Fruit fly (Drosophila melanogaster) whole organism, embryonic: ENCODE data around the gene CG34288.

ENCODE experiments used
- Atf6 ChIP-seq: fragments of 200-800 bp; sonication (Bioruptor generic); IDR thresholded peaks from 2 replicates; pipeline ENCODE4 v1.3.6; 2022; ENCODE audit warnings: missing biosample characterization, missing genetic modification characterization
- CG10565 ChIP-seq: fragments of 200-800 bp; sonication (Bioruptor generic); optimal IDR thresholded peaks from 3 replicates; lab custom pipeline; 2016; ENCODE audit warnings: missing biosample characterization, mild to moderate bottlenecking, missing genetic modification characterization
- CG10959 ChIP-seq: fragments of 200-800 bp; sonication (Bioruptor generic); IDR thresholded peaks from 2 replicates; pipeline ENCODE4 v1.3.6; 2022; ENCODE audit warnings: missing biosample characterization, missing genetic modification characterization
- CG11093 ChIP-seq: fragments of 200-800 bp; sonication (Bioruptor generic); IDR thresholded peaks from 3 replicates; pipeline ENCODE4 v1.3.6; 2022; ENCODE audit warnings: missing biosample characterization, missing genetic modification characterization
- CG11695 ChIP-seq: fragments of 200-800 bp; sonication (Bioruptor generic); IDR thresholded peaks from 3 replicates; pipeline ENCODE4 v1.3.6; 2022; ENCODE audit warnings: missing biosample characterization, missing genetic modification characterization
- CG12744 ChIP-seq: fragments of 200-800 bp; sonication (Bioruptor generic); optimal IDR thresholded peaks from 2 replicates; lab custom pipeline; 2016; ENCODE audit warnings: missing biosample characterization, missing genetic modification characterization
- CG18619 ChIP-seq: fragments of 200-800 bp; sonication (Bioruptor generic); optimal IDR thresholded peaks from 3 replicates; lab custom pipeline; 2017; ENCODE audit warnings: missing biosample characterization, mild to moderate bottlenecking, missing genetic modification characterization
- CG2712 ChIP-seq: fragments of 200-800 bp; optimal IDR thresholded peaks from 3 replicates; lab custom pipeline; 2019; ENCODE audit warnings: missing biosample characterization, mild to moderate bottlenecking, missing genetic modification characterization, moderate library complexity
- CG30431 ChIP-seq: fragments of 200-800 bp; sonication (Bioruptor generic); optimal IDR thresholded peaks from 2 replicates; lab custom pipeline; 2017; ENCODE audit warnings: missing biosample characterization, missing genetic modification characterization
- CG33213 ChIP-seq: fragments of 200-800 bp; sonication (Bioruptor generic); optimal IDR thresholded peaks from 3 replicates; lab custom pipeline; 2016; ENCODE audit warnings: missing biosample characterization, missing genetic modification characterization
- CG34376 ChIP-seq: fragments of 200-800 bp; sonication (Bioruptor generic); optimal IDR thresholded peaks from 2 replicates; lab custom pipeline; 2018; ENCODE audit warnings: missing biosample characterization, mild to moderate bottlenecking, missing genetic modification characterization
- CG4854 ChIP-seq: fragments of 200-800 bp; sonication (Bioruptor generic); optimal IDR thresholded peaks from 2 replicates; lab custom pipeline; 2016; ENCODE audit warnings: missing biosample characterization, missing genetic modification characterization, inconsistent platforms
- CG9215 ChIP-seq: fragments of 200-800 bp; sonication (Bioruptor generic); IDR thresholded peaks from 2 replicates; pipeline ENCODE4 v1.3.6; 2022; ENCODE audit warnings: missing biosample characterization, missing genetic modification characterization
- CG9609 ChIP-seq: fragments of 200-800 bp; sonication (Bioruptor generic); optimal IDR thresholded peaks from 3 replicates; lab custom pipeline; 2016; ENCODE audit warnings: missing biosample characterization, missing genetic modification characterization
- CG9932 ChIP-seq: fragments of 200-800 bp; sonication (Bioruptor generic); IDR thresholded peaks from 2 replicates; pipeline ENCODE4 v1.3.6; 2022; ENCODE audit warnings: missing biosample characterization, missing genetic modification characterization
- Camta ChIP-seq: fragments of 200-800 bp; sonication (Bioruptor generic); optimal IDR thresholded peaks from 2 replicates; lab custom pipeline; 2016; ENCODE audit warnings: missing biosample characterization, missing genetic modification characterization
- Dad ChIP-seq: fragments of 200-800 bp; sonication (Bioruptor generic); optimal IDR thresholded peaks from 3 replicates; lab custom pipeline; 2016; ENCODE audit warnings: missing biosample characterization, missing genetic modification characterization
- Deaf1 ChIP-seq: fragments of 200-800 bp; optimal IDR thresholded peaks from 3 replicates; lab custom pipeline; 2019; ENCODE audit warnings: missing biosample characterization, mild to moderate bottlenecking, missing genetic modification characterization, moderate library complexity
- E2f2 ChIP-seq: fragments of 200-800 bp; sonication (Bioruptor generic); IDR thresholded peaks from 2 replicates; pipeline ENCODE4 v1.3.6; 2022; ENCODE audit warnings: missing biosample characterization, missing genetic modification characterization
- ERR ChIP-seq: fragments of 200-800 bp; sonication (Bioruptor generic); optimal IDR thresholded peaks from 2 replicates; lab custom pipeline; 2016; ENCODE audit warnings: missing biosample characterization, missing genetic modification characterization
- Fer1 ChIP-seq: fragments of 200-800 bp; sonication (Bioruptor generic); optimal IDR thresholded peaks from 2 replicates; lab custom pipeline; 2017; ENCODE audit warnings: missing biosample characterization, mild to moderate bottlenecking, missing genetic modification characterization
- HLH3B ChIP-seq: fragments of 200-800 bp; sonication (Bioruptor generic); IDR thresholded peaks from 2 replicates; pipeline ENCODE4 v1.3.6; 2022; ENCODE audit warnings: missing biosample characterization, missing genetic modification characterization
- Hmx ChIP-seq: fragments of 200-800 bp; sonication (Bioruptor generic); optimal IDR thresholded peaks from 2 replicates; lab custom pipeline; 2016; ENCODE audit warnings: missing biosample characterization, missing genetic modification characterization
- MBD-R2 ChIP-seq: fragments of 200-800 bp; sonication (Bioruptor generic); IDR thresholded peaks from 2 replicates; pipeline ENCODE4 v1.3.6; 2022; ENCODE audit warnings: missing biosample characterization, missing genetic modification characterization
- Opbp ChIP-seq: fragments of 200-800 bp; sonication (Bioruptor generic); IDR thresholded peaks from 3 replicates; pipeline ENCODE4 v1.3.6; 2022; ENCODE audit warnings: missing biosample characterization, missing genetic modification characterization; ENCODE audit not compliant: partially characterized antibody
- Ravus ChIP-seq: fragments of 200-800 bp; sonication (Bioruptor generic); IDR thresholded peaks from 2 replicates; pipeline ENCODE4 v1.3.6; 2022; ENCODE audit warnings: missing biosample characterization, missing genetic modification characterization
- Rx ChIP-seq: fragments of 200-800 bp; sonication (Bioruptor generic); IDR thresholded peaks from 2 replicates; pipeline ENCODE4 v1.3.6; 2022; ENCODE audit warnings: missing biosample characterization, missing genetic modification characterization
- Xbp1 ChIP-seq: fragments of 200-800 bp; sonication (Bioruptor generic); optimal IDR thresholded peaks from 3 replicates; lab custom pipeline; 2016; ENCODE audit warnings: missing biosample characterization, mild to moderate bottlenecking, missing genetic modification characterization
- Xrp1 ChIP-seq: fragments of 200-800 bp; sonication (Bioruptor generic); IDR thresholded peaks from 2 replicates; pipeline ENCODE4 v1.3.6; 2022; ENCODE audit warnings: missing biosample characterization, missing genetic modification characterization
- ara ChIP-seq: fragments of 200-800 bp; sonication (Bioruptor generic); IDR thresholded peaks from 2 replicates; pipeline ENCODE4 v1.3.6; 2022; ENCODE audit warnings: missing biosample characterization, missing genetic modification characterization
- cad ChIP-seq: fragments of >200 bp; optimal IDR thresholded peaks from 2 replicates; lab custom pipeline; 2017; ENCODE audit warnings: missing biosample characterization, missing genetic modification characterization
- chif ChIP-seq, 2 experiments: fragments of 200-800 bp; sonication (Bioruptor generic); optimal IDR thresholded peaks; 3 replicates each; lab custom pipeline; 2016; ENCODE audit warnings: missing biosample characterization in 2 of 2, missing genetic modification characterization in 2 of 2
- chinmo ChIP-seq: fragments of 200-800 bp; sonication (Bioruptor generic); IDR thresholded peaks from 4 replicates; pipeline ENCODE4 v1.3.6; 2022; ENCODE audit warnings: missing biosample characterization, missing genetic modification characterization; ENCODE audit not compliant: partially characterized antibody
- crol ChIP-seq: fragments of 200-800 bp; sonication (Bioruptor generic); IDR thresholded peaks from 2 replicates; pipeline ENCODE4 v1.3.6; 2022; ENCODE audit warnings: missing biosample characterization, missing genetic modification characterization
- cwo ChIP-seq: fragments of 200-800 bp; sonication (Bioruptor generic); optimal IDR thresholded peaks from 3 replicates; lab custom pipeline; 2017; ENCODE audit warnings: missing biosample characterization, missing genetic modification characterization, mild to moderate bottlenecking, moderate library complexity, missing genetic modification reagents
- dm ChIP-seq: fragments of 200-800 bp; sonication (Bioruptor generic); optimal IDR thresholded peaks from 3 replicates; lab custom pipeline; 2016; ENCODE audit warnings: missing biosample characterization, missing genetic modification characterization
- dmrt99B ChIP-seq: fragments of 200-800 bp; sonication (Bioruptor generic); optimal IDR thresholded peaks from 2 replicates; lab custom pipeline; 2018; ENCODE audit warnings: missing biosample characterization, mild to moderate bottlenecking, missing genetic modification characterization, moderate library complexity
- fd64A ChIP-seq: fragments of 200-800 bp; sonication (Bioruptor generic); optimal IDR thresholded peaks from 3 replicates; lab custom pipeline; 2018; ENCODE audit warnings: missing biosample characterization, mild to moderate bottlenecking, missing genetic modification characterization
- hbn ChIP-seq: fragments of 200-800 bp; sonication (Bioruptor generic); IDR thresholded peaks from 2 replicates; pipeline ENCODE4 v1.3.6; 2022; ENCODE audit warnings: missing biosample characterization, missing genetic modification characterization; ENCODE audit not compliant: partially characterized antibody
- insv ChIP-seq, 2 experiments: fragments of 200-800 bp; sonication (Bioruptor generic); optimal IDR thresholded peaks; 3 replicates each; lab custom pipeline; 2016 to 2018; ENCODE audit warnings: missing biosample characterization in 2 of 2, missing genetic modification characterization in 2 of 2
- lab ChIP-seq: fragments of 200-800 bp; sonication (Bioruptor generic); optimal IDR thresholded peaks from 3 replicates; lab custom pipeline; 2017; ENCODE audit warnings: missing biosample characterization, missing genetic modification characterization, mild to moderate bottlenecking, moderate library complexity, missing genetic modification reagents
- luna ChIP-seq: fragments of 200-800 bp; sonication (Bioruptor generic); optimal IDR thresholded peaks from 2 replicates; lab custom pipeline; 2016; ENCODE audit warnings: missing biosample characterization, missing genetic modification characterization
- nmo ChIP-seq: fragments of 200-800 bp; sonication (Bioruptor generic); optimal IDR thresholded peaks from 2 replicates; lab custom pipeline; 2018; ENCODE audit warnings: missing biosample characterization, mild to moderate bottlenecking, missing genetic modification characterization, moderate library complexity
- p53 ChIP-seq: fragments of 200-800 bp; sonication (Bioruptor generic); optimal IDR thresholded peaks from 2 replicates; lab custom pipeline; 2016; ENCODE audit warnings: missing biosample characterization, missing genetic modification characterization
- peb ChIP-seq: fragments of 200-800 bp; sonication (Bioruptor generic); IDR thresholded peaks from 2 replicates; pipeline ENCODE4 v1.3.6; 2022; ENCODE audit warnings: missing biosample characterization, missing genetic modification characterization
- ranshi ChIP-seq: fragments of 200-800 bp; sonication (Bioruptor generic); IDR thresholded peaks from 2 replicates; pipeline ENCODE4 v1.3.6; 2022; ENCODE audit warnings: missing biosample characterization, missing genetic modification characterization
- rib ChIP-seq: fragments of 200-800 bp; sonication (Bioruptor generic); IDR thresholded peaks from 2 replicates; pipeline ENCODE4 v1.3.6; 2022; ENCODE audit warnings: missing biosample characterization, missing genetic modification characterization
- sr ChIP-seq: fragments of 200-800 bp; sonication (Bioruptor generic); IDR thresholded peaks from 3 replicates; pipeline ENCODE4 v1.3.6; 2022; ENCODE audit warnings: missing biosample characterization, missing genetic modification characterization
- tin ChIP-seq: fragments of 200-800 bp; sonication (Bioruptor generic); optimal IDR thresholded peaks from 3 replicates; lab custom pipeline; 2016; ENCODE audit warnings: missing biosample characterization, missing genetic modification characterization
- tna ChIP-seq: fragments of 200-800 bp; sonication (Bioruptor generic); IDR thresholded peaks from 2 replicates; pipeline ENCODE4 v1.3.6; 2022; ENCODE audit warnings: missing biosample characterization, missing genetic modification characterization; ENCODE audit not compliant: partially characterized antibody
- wek ChIP-seq: fragments of 200-800 bp; sonication (Bioruptor generic); optimal IDR thresholded peaks from 3 replicates; lab custom pipeline; 2018; ENCODE audit warnings: missing biosample characterization, mild to moderate bottlenecking, missing genetic modification characterization, moderate library complexity

Gene CG34288

DNA sequence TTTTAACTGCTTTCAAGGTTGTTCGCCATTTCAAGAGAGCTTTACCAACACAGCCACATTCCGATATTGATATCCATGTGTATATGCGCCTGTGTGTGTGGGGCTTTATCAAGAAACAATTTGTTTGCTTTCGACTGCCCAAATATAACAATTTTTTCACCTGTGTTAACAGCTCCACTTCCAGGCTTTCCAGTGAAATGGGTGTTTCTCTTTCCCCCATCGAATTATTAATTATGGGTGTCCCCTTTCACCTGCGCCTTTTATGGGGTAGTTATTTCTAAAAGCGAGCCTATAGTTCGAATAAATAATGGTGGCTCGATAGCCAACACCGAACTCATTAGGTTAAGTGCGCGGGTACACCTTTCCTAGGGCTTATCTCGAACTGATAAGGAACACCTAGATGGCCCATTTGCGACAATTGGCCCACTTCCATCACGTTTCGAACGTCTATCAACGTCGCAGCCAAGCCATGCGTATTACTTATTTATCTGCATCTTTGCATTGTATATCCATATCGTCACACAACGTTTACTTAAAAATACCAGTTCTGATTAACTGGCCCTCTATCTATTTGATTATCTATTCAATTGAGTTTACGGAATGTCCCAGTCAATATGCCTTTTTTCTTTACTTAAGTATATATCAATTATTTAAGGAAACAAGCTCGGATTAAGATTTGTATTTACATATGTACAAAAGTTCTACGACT is 35.0 kb downstream of the CG34288 start (continued):
- TF ChIP-seq Deaf1 (no peak), ERR (GFP tag; lab: Kevin White, UChicago) (no peak), CG4854 (peak; percentile 1), luna (GFP tag; lab: Kevin White, UChicago) (no peak), cwo (GFP tag; lab: Kevin White, UChicago) (peak; percentile 59), sr (GFP tag; lab: Robert Waterston, UW) (no peak), CG9215 (GFP tag; lab: Robert Waterston, UW) (no peak), Atf6 (GFP tag; lab: Robert Waterston, UW) (0 out of 2 replicates have a peak, but pooled peaks have one; percentile 8), CG34376 (GFP tag; lab: Kevin White, UChicago) (peak; percentile 53), dm (GFP tag; lab: Kevin White, UChicago) (no peak), wek (GFP tag; lab: Kevin White, UChicago) (no peak), dmrt99B (tag; lab: Kevin White, UChicago) (no peak), CG30431 (GFP tag; lab: Kevin White, UChicago) (no peak), chinmo (GFP tag; lab: Robert Waterston, UW) (peak; percentile 52; the same call in 1 of the 4 replicates), CG9932 (GFP tag; lab: Robert Waterston, UW) (peak; percentile 19; the same call in 1 of the 2 replicates), peb (GFP tag; lab: Robert Waterston, UW) (no peak), CG10959 (GFP tag; lab: Robert Waterston, UW) (no peak), CG11695 (no peak), cad (no peak), nmo (GFP tag; lab: Kevin White, UChicago) (no peak), tin (GFP tag; lab: Kevin White, UChicago) (no peak), Dad (no peak), CG11093 (GFP tag; lab: Robert Waterston, UW) (no peak), Xbp1 (GFP tag; lab: Kevin White, UChicago) (no peak), Hmx (GFP tag; lab: Kevin White, UChicago) (no peak), fd64A (GFP tag; lab: Kevin White, UChicago) (peak; percentile 9), Fer1 (GFP tag; lab: Kevin White, UChicago) (peak; percentile 35), ranshi (GFP tag; lab: Robert Waterston, UW) (no peak), Camta (no peak), Opbp (no peak), chif (GFP tag; optimal IDR thresholded peaks at IDR 0.05; lab: Kevin White, UChicago) (no peak), Xrp1 (GFP tag; lab: Robert Waterston, UW) (no peak), p53 (GFP tag; lab: Kevin White, UChicago) (no peak), CG2712 (tag; lab: Kevin White, UChicago) (no peak), Ravus (GFP tag; lab: Robert Waterston, UW) (no peak), HLH3B (GFP tag; lab: Robert Waterston, UW) (no peak), insv (GFP tag; optimal IDR thresholded peaks at IDR 0.05; lab: Kevin White, UChicago) (no peak), Rx (GFP tag; lab: Robert Waterston, UW) (no peak), CG10565 (GFP tag; lab: Kevin White, UChicago) (no peak), rib (GFP tag; lab: Robert Waterston, UW) (no peak), CG33213 (GFP tag; lab: Kevin White, UChicago) (no peak), CG12744 (GFP tag; lab: Kevin White, UChicago) (no peak), MBD-R2 (GFP tag; lab: Robert Waterston, UW) (no peak), lab (peak; percentile 50), CG18619 (GFP tag; lab: Kevin White, UChicago) (no peak), hbn (GFP tag; lab: Robert Waterston, UW) (no peak), E2f2 (GFP tag; lab: Robert Waterston, UW) (no peak), crol (GFP tag; lab: Robert Waterston, UW) (no peak), tna (GFP tag; lab: Robert Waterston, UW) (no peak), ara (GFP tag; lab: Robert Waterston, UW) (no peak), CG9609 (no peak)
